Fruit fly (Drosophila melanogaster) whole organism, prepupa: ENCODE results near the gene CG32267.

Experiments
- CG10631 ChIP-seq: fragments of 200-800 bp; sonication (Bioruptor generic); optimal IDR thresholded peaks from 2 replicates; lab custom pipeline; 2016; ENCODE audit warnings: missing biosample characterization, missing genetic modification characterization
- CG31627 ChIP-seq: fragments of 200-800 bp; sonication (Bioruptor generic); optimal IDR thresholded peaks from 3 replicates; lab custom pipeline; 2016; ENCODE audit warnings: missing biosample characterization, missing genetic modification characterization
- CG6808 ChIP-seq: fragments of 200-800 bp; sonication (Bioruptor generic); optimal IDR thresholded peaks from 3 replicates; lab custom pipeline; 2017; ENCODE audit warnings: missing biosample characterization, missing genetic modification characterization, mild to moderate bottlenecking, moderate library complexity, missing genetic modification reagents
- Eip78C ChIP-seq: fragments of 200-800 bp; sonication (Bioruptor generic); peaks from one replicate; lab custom pipeline; 2016; ENCODE audit warnings: missing biosample characterization, missing genetic modification characterization
- Ets96B ChIP-seq: fragments of 200-800 bp; optimal IDR thresholded peaks from 2 replicates; lab custom pipeline; 2019; ENCODE audit warnings: missing biosample characterization, mild to moderate bottlenecking, missing genetic modification characterization, moderate library complexity
- Hr39 ChIP-seq: fragments of 200-800 bp; sonication (Bioruptor generic); optimal IDR thresholded peaks from 2 replicates; lab custom pipeline; 2016; ENCODE audit warnings: missing biosample characterization, missing genetic modification characterization
- Hr4 ChIP-seq: fragments of 200-800 bp; sonication (Bioruptor generic); optimal IDR thresholded peaks from 3 replicates; lab custom pipeline; 2016; ENCODE audit warnings: missing biosample characterization, missing genetic modification characterization
- acj6 ChIP-seq: fragments of 200-800 bp; sonication (Bioruptor generic); optimal IDR thresholded peaks from 3 replicates; lab custom pipeline; 2016; ENCODE audit warnings: missing biosample characterization, missing genetic modification characterization
- eg ChIP-seq: fragments of 200-800 bp; sonication (Bioruptor generic); IDR thresholded peaks from 3 replicates; pipeline ENCODE4 v1.3.6; 2022; ENCODE audit warnings: missing biosample characterization, missing genetic modification characterization
- esn ChIP-seq: fragments of 200-800 bp; sonication (Bioruptor generic); optimal IDR thresholded peaks from 2 replicates; lab custom pipeline; 2016; ENCODE audit warnings: missing biosample characterization, mild to moderate bottlenecking, missing genetic modification characterization, moderate library complexity
- net ChIP-seq: fragments of 200-800 bp; sonication (Bioruptor generic); optimal IDR thresholded peaks from 3 replicates; lab custom pipeline; 2016; ENCODE audit warnings: missing biosample characterization, missing genetic modification characterization

DNA sequence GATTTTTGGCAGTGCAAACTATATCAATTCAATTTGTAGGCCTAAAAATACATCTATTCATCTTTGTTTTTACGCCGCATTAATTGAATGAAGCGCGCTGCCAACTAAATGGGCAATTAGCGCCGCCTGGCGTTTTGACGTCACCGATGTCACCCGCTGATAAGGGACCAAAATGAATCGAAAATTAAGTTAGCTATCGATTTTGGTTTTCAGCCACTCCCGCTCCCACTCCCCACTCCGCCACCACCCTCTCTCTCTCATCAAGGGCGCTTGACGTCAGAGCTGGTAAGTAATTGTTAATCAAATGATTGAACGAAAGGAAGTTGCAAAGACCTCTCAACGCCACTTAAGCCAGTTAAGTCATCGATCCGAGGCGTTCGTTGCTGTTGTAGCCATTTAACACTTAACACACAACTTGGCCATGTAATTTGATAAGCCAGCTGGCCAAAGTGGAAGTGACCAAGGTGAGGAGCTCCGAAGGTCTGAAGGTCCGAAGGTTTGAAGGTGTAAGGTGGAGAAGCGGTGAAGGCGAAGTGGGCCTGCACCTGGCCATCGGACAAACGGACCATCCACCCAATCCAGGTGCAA, 40.8 kb downstream of the CG32267 start:
- TF ChIP-seq esn (GFP tag; lab: Kevin White, UChicago): no peak
- no peak for TF ChIP-seq eg (GFP tag; lab: Robert Waterston, UW)
- TF ChIP-seq net (GFP tag; lab: Kevin White, UChicago): no peak
- TF ChIP-seq Hr39 (GFP tag; lab: Kevin White, UChicago): no peak
- TF ChIP-seq CG31627 (GFP tag; lab: Kevin White, UChicago): no peak
- TF ChIP-seq CG10631: no peak
- no peak for TF ChIP-seq Eip78C (GFP tag; lab: Kevin White, UChicago)
- TF ChIP-seq Ets96B (tag; lab: Kevin White, UChicago): no peak
- no peak for TF ChIP-seq CG6808 (GFP tag; lab: Kevin White, UChicago)
- TF ChIP-seq acj6 (GFP tag; lab: Kevin White, UChicago): no peak
- TF ChIP-seq Hr4 (GFP tag; lab: Kevin White, UChicago): no peak
